Worm (Caenorhabditis elegans): Measurements from ENCODE around the gene T05A8.6.

- TF ChIP-seq him-1 (tag; optimal IDR thresholded peaks at IDR 0.05), result no peak
- no peak for TF ChIP-seq dao-5 (tag; optimal IDR thresholded peaks at IDR 0.05)
- TF ChIP-seq W03F9.2 (tag; optimal IDR thresholded peaks at IDR 0.05), result no peak
Measured at ce11 chrII:2779253-2779652, 39.7 kb upstream of the T05A8.6 start, which contains the start of gene F08D12.3.
